Worm (Caenorhabditis elegans): ENCODE results near the gene R07B1.5.

The R07B1.5 gene

DNA sequence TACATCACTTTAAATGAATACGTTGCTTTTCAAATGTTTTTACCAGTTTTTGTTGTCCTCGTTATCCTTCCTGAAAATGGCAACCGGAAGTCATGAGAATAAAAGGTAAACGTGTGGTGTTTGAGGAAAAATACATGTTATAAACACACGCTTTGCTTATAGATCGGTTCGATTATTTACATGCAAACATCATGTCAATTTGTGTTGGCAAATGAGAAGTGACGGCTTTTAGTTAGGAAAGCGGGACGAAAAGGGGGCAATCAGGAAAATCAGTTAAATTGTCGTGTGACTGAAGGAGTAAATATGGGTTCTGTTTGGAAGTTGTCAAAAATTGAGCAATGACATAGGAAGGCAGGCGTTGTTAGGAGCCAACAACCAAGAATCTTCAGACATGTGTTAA lies 32.2 kb upstream of the R07B1.5 start, which contains the start of gene rrc-1:
rrc-1 (minus strand) TSS at position 74 of the 400 bp plus-strand sequence.
- TF ChIP-seq snpc-1.1 (tag; optimal IDR thresholded peaks at IDR 0.05; ENCODE audit: insufficient read depth) (no peak), F55B11.4 (tag; optimal IDR thresholded peaks at IDR 0.05; ENCODE audit: borderline replicate concordance, insufficient read depth) (no peak), madf-6 (GFP tag; IDR thresholded peaks at IDR 0.05) (no peak), cebp-2 (GFP tag; IDR thresholded peaks at IDR 0.05) (no peak), tbp1 (GFP tag; optimal IDR thresholded peaks at IDR 0.05) (no peak), sdz-38 (tag; optimal IDR thresholded peaks at IDR 0.05) (no peak), hmg-20 (GFP tag; IDR thresholded peaks at IDR 0.05) (no peak), nhr-80 (tag; optimal IDR thresholded peaks at IDR 0.05) (no peak), ztf-18 (tag; optimal IDR thresholded peaks at IDR 0.05) (no peak), let-526 (GFP tag; IDR thresholded peaks at IDR 0.05) (no peak), hlh-12 (tag; optimal IDR thresholded peaks at IDR 0.05) (no peak)

DNA sequence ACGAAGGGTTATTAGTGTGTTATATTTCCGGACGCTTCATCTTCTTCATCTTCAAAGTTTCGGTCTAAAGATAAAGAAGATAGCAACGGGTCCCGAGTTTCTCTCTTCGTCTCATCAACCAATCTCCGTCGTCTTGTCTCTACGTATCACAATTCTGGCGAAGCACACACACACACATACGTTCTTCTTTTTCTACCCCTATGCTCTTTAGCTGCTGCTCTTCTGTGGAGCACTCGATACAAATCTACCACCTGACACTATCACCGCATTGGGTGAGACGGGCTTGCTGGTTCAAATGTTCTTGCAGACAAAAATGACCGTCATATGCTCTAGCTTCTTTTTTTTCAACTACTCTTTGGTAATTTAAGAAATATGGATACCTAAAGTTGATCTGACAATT lies 31.0 kb upstream of the R07B1.5 start:
- TF ChIP-seq bed-1 (GFP tag; IDR thresholded peaks at IDR 0.05) (no peak), mxl-1 (tag; optimal IDR thresholded peaks at IDR 0.05) (no peak), hsf-1 (GFP tag; IDR thresholded peaks at IDR 0.05) (no peak), dox-1 (GFP tag; IDR thresholded peaks at IDR 0.05) (no peak), mes-4 (tag; optimal IDR thresholded peaks at IDR 0.05) (no peak), hmg-1.2 (GFP tag; IDR thresholded peaks at IDR 0.05) (no peak), egrh-3 (GFP tag; IDR thresholded peaks at IDR 0.05) (no peak), repo-1 (tag; optimal IDR thresholded peaks at IDR 0.05) (no peak), F57C9.4 (tag; optimal IDR thresholded peaks at IDR 0.05) (no peak), F10E7.11 (tag; optimal IDR thresholded peaks at IDR 0.05) (no peak), T07F8.4 (tag; optimal IDR thresholded peaks at IDR 0.05) (no peak), chd-7 (tag; optimal IDR thresholded peaks at IDR 0.05) (no peak), aptf-3 (GFP tag; IDR thresholded peaks at IDR 0.05) (no peak), ceh-100 (GFP tag; IDR thresholded peaks at IDR 0.05) (no peak)

DNA sequence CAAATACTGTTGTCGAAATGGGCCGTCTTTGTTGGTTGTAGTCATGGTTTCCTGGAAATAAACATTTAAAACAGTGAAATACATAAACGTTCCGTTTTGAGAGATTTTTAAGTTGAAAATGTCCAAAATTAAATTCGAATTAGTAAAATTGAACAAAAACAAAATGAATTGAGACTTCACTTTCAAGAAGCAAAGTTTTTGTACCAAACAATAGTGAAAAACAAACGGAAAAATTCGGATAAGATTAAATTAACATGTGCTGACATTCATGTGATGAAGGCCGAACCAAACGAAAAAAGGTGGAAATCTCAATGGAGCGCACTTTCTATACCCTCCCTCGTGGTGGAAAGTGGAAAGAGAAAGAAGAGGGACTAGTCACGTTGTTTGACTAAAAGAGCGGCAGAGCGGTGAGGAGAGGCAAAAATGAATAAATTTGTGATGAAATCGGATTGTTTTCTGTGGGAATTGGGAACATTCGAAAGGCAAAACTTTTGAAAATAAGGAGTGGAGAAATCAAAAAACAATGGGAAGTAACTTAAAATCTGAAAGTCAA lies 25.3 kb upstream of the R07B1.5 start, which contains the start of gene ipla-2:
ipla-2 (minus strand) TSS at position 51 of the 553 bp plus-strand sequence.
- TF ChIP-seq B0035.1 (tag; optimal IDR thresholded peaks at IDR 0.05) (no peak), lin-54 (GFP tag; optimal IDR thresholded peaks at IDR 0.05) (no peak), nhr-80 (tag; optimal IDR thresholded peaks at IDR 0.05) (peak; percentile 72), dox-1 (GFP tag; IDR thresholded peaks at IDR 0.05) (0 out of 2 replicates have a peak, but pooled peaks have one; percentile 14), lin-26 (GFP tag; IDR thresholded peaks at IDR 0.05) (no peak), dpff-1 (tag; optimal IDR thresholded peaks at IDR 0.05) (no peak), ceh-91 (GFP tag; IDR thresholded peaks at IDR 0.05) (no peak), dpl-1 (GFP tag; optimal IDR thresholded peaks at IDR 0.05) (no peak), Y53F4B.3 (GFP tag; IDR thresholded peaks at IDR 0.05) (no peak), attf-5 (GFP tag; optimal IDR thresholded peaks at IDR 0.05) (peak; percentile 69), madf-10 (tag; optimal IDR thresholded peaks at IDR 0.05) (no peak), F57C9.4 (tag; optimal IDR thresholded peaks at IDR 0.05) (no peak), ceh-100 (GFP tag; IDR thresholded peaks at IDR 0.05) (no peak), F23B12.7 (tag; optimal IDR thresholded peaks at IDR 0.05; ENCODE audit: insufficient read depth) (peak; percentile 17), repo-1 (tag; optimal IDR thresholded peaks at IDR 0.05) (no peak), egl-44 (GFP tag; IDR thresholded peaks at IDR 0.05) (no peak), ceh-40 (GFP tag; IDR thresholded peaks at IDR 0.05) (no peak), hsf-1 (GFP tag; IDR thresholded peaks at IDR 0.05) (no peak), tbp1 (GFP tag; optimal IDR thresholded peaks at IDR 0.05) (no peak), mcd-1 (GFP tag; IDR thresholded peaks at IDR 0.05) (peak; percentile 88), Y95B8A.8 (GFP tag; IDR thresholded peaks at IDR 0.05) (no peak), lsy-27 (tag; optimal IDR thresholded peaks at IDR 0.05; ENCODE audit: borderline replicate concordance, insufficient read depth) (no peak), B0261.1 (tag; optimal IDR thresholded peaks at IDR 0.05) (no peak), fkh-3 (tag; optimal IDR thresholded peaks at IDR 0.05) (no peak), ceh-27 (GFP tag; optimal IDR thresholded peaks at IDR 0.05) (peak; percentile 37), tlf-1 (GFP tag; optimal IDR thresholded peaks at IDR 0.05) (no peak), egl-18 (GFP tag; IDR thresholded peaks at IDR 0.05) (no peak), F39B2.1 (GFP tag; IDR thresholded peaks at IDR 0.05) (no peak)

All from whole organism, young adult.